Worm (Caenorhabditis elegans) whole organism, L4 larva: ENCODE data around the gene T19C3.3.

Source experiments
- lin-39 ChIP-seq: fragments of 150-350 bp; optimal IDR thresholded peaks from 2 replicates; lab custom pipeline; 2014; ENCODE audit warnings: missing biosample characterization, missing genetic modification reagents, missing genetic modification characterization
- mdl-1 ChIP-seq, 2 experiments: fragments of 150-350 bp in 1 of 2; sonication (generic microtip) in 1 of 2; optimal IDR thresholded peaks; 2 replicates each; lab custom pipeline; 2014 to 2017; ENCODE audit warnings: missing biosample characterization in 2 of 2, missing genetic modification characterization in 2 of 2
- nhr-237 ChIP-seq: sonication (generic microtip); optimal IDR thresholded peaks from 2 replicates; lab custom pipeline; 2017; ENCODE audit warnings: missing biosample characterization, missing genetic modification characterization
- nhr-76 ChIP-seq: fragments of 150-350 bp; optimal IDR thresholded peaks from 2 replicates; lab custom pipeline; 2014; ENCODE audit warnings: missing biosample characterization, missing genetic modification characterization
- zag-1 ChIP-seq: fragments of 150-350 bp; optimal IDR thresholded peaks from 2 replicates; lab custom pipeline; 2014; ENCODE audit warnings: missing biosample characterization, missing genetic modification characterization

- no peak for TF ChIP-seq mdl-1 (tag; optimal IDR thresholded peaks at IDR 0.05; lab: Kevin White, UChicago)
- no peak for TF ChIP-seq zag-1 (tag; lab: Kevin White, UChicago)
- no peak for TF ChIP-seq nhr-237
- TF ChIP-seq lin-39 (tag; lab: Kevin White, UChicago) = no peak
- TF ChIP-seq nhr-76 (tag; lab: Kevin White, UChicago) = no peak
These were observed 42.9 kb upstream of the T19C3.3 start for ce11 chrIII:657241-657640.
